Fruit fly (Drosophila melanogaster): ENCODE data around the gene Atg17.
A peak's percentile ranks its signal among the peaks of the same experiment; 100 is the strongest.

Gene Atg17

DNA sequence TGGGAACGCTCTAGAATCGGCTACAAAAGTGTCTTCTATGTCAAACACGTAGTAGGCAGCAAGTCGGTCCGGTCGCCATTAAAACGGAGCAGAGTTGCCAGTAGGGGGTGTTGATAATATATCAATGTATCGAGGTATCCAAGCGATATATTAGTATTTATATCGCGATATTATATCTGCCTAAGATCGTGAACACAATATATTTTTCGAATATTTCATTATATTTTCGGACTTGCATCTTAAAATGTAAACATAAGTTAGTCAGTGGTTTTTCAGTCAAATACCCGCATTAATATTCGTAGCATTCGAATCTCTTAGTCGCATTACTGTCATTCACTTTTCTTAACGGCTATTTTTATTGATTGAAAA lies 9.7 kb upstream of the Atg17 start, which contains the start of gene CG2182 (continued):
- TF ChIP-seq CG3838 (GFP tag; optimal IDR thresholded peaks at IDR 0.05), result no peak
- TF ChIP-seq CG3995 (GFP tag; optimal IDR thresholded peaks at IDR 0.05), result peak; percentile 84
- TF ChIP-seq amos (GFP tag; IDR thresholded peaks at IDR 0.05; ENCODE audit: partially characterized antibody), result peak; percentile 86
- TF ChIP-seq eve (GFP tag; optimal IDR thresholded peaks at IDR 0.05), result no peak
- TF ChIP-seq CG5953 (GFP tag; IDR thresholded peaks at IDR 0.05), result no peak
- peak; percentile 9 for TF ChIP-seq unc-4 (GFP tag; IDR thresholded peaks at IDR 0.05; ENCODE audit: partially characterized antibody)
- TF ChIP-seq sna (GFP tag; IDR thresholded peaks at IDR 0.05; ENCODE audit: partially characterized antibody), result peak; percentile 12; the same call in 1 of the 2 replicates
- TF ChIP-seq Chrac-16 (GFP tag; optimal IDR thresholded peaks at IDR 0.05), result no peak
- peak; percentile 8 for TF ChIP-seq CG1792 (GFP tag; optimal IDR thresholded peaks at IDR 0.05)
- no peak for TF ChIP-seq CG10565 (GFP tag; optimal IDR thresholded peaks at IDR 0.05)
- no peak for TF ChIP-seq sug (tag; optimal IDR thresholded peaks at IDR 0.05)
- TF ChIP-seq D19A (tag; optimal IDR thresholded peaks at IDR 0.05), result no peak
- TF ChIP-seq CG33213 (GFP tag; optimal IDR thresholded peaks at IDR 0.05), result no peak
- no peak for TF ChIP-seq Ravus (GFP tag; IDR thresholded peaks at IDR 0.05)
- TF ChIP-seq Dad (GFP tag; optimal IDR thresholded peaks at IDR 0.05), result peak; percentile 0
- TF ChIP-seq CG18764 (GFP tag; optimal IDR thresholded peaks at IDR 0.05), result peak; percentile 25
- TF ChIP-seq schlank (tag; optimal IDR thresholded peaks at IDR 0.05), result no peak
- no peak for TF ChIP-seq Poxn (GFP tag; IDR thresholded peaks at IDR 0.05)
- TF ChIP-seq dpn (GFP tag; optimal IDR thresholded peaks at IDR 0.05), result peak in 1 of 2 experiments; percentile 1
- TF ChIP-seq BtbVII (GFP tag; optimal IDR thresholded peaks at IDR 0.05), result no peak
- no peak for TF ChIP-seq D (optimal IDR thresholded peaks at IDR 0.05)
- no peak for TF ChIP-seq D (GFP tag; optimal IDR thresholded peaks at IDR 0.05)
- peak; percentile 2 for TF ChIP-seq CG13624 (GFP tag; optimal IDR thresholded peaks at IDR 0.05)
- peak; percentile 31 for TF ChIP-seq CG2120 (GFP tag; optimal IDR thresholded peaks at IDR 0.05)
- TF ChIP-seq Dek (tag; optimal IDR thresholded peaks at IDR 0.05), result no peak
- peak; percentile 90 for TF ChIP-seq bbx (GFP tag; IDR thresholded peaks at IDR 0.05; ENCODE audit: partially characterized antibody)
- peak; percentile 39; the same call in 1 of the 2 replicates for TF ChIP-seq CG2129 (GFP tag; IDR thresholded peaks at IDR 0.05; ENCODE audit: partially characterized antibody)
- no peak for TF ChIP-seq ftz-f1 (GFP tag; optimal IDR thresholded peaks at IDR 0.05)
- peak; percentile 62 for TF ChIP-seq inv (GFP tag; IDR thresholded peaks at IDR 0.05; ENCODE audit: partially characterized antibody)
- TF ChIP-seq row (GFP tag; IDR thresholded peaks at IDR 0.05), result peak; percentile 74
- TF ChIP-seq tx (GFP tag; optimal IDR thresholded peaks at IDR 0.05), result no peak
- peak; percentile 56 for TF ChIP-seq Dref (GFP tag; IDR thresholded peaks at IDR 0.05)
- TF ChIP-seq CG10366 (GFP tag; IDR thresholded peaks at IDR 0.05), result no peak
- TF ChIP-seq ac (GFP tag; optimal IDR thresholded peaks at IDR 0.05), result no peak
- no peak for TF ChIP-seq Dfd (GFP tag; optimal IDR thresholded peaks at IDR 0.05)
- TF ChIP-seq CG1603 (tag; optimal IDR thresholded peaks at IDR 0.05), result peak; percentile 44
- TF ChIP-seq gfzf (GFP tag; optimal IDR thresholded peaks at IDR 0.05), result peak; percentile 19
- peak; percentile 17 for TF ChIP-seq CG33557 (GFP tag; optimal IDR thresholded peaks at IDR 0.05)
- TF ChIP-seq CG12155 (GFP tag; optimal IDR thresholded peaks at IDR 0.05), result no peak
- no peak for TF ChIP-seq Atf3 (GFP tag; optimal IDR thresholded peaks at IDR 0.05)

DNA sequence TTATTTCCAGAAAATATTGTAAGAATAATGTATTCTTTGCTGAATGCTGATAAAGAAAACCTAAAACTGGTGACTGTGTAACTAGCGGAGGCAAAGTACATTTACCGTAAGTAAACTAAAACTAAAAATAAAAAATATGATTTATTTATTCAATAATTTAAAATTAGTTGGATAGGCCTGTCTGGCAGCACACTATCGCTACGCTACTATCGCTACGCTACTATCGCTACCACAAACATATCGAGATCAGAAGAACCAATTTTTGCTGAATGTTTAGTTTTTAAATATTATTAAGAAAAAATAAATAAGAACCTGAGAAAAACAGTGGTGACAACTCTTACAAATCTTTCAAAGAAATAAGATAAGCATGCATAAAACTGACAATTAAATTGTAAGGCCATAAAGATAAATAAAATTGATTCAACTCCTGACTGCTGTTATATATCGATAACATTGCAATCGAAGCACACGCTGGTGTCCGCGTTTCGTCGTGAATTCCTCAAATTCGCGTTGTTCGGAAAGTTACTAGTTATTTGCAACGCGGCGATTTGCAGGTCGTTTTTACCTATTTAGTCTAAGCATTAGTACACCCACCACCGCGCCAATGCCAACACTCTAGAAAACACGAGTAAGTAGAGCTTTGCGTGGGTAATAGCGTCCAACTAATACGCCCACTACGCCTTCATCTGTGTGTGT lies 9.2 kb upstream of the Atg17 start, which contains the start of gene Wdr33:
Gene Wdr33, plus strand, starts transcription at position 438 of the 696 bp plus-strand sequence.
- TF ChIP-seq CG14667 (GFP tag; IDR thresholded peaks at IDR 0.05) (peak; percentile 16; the same call in 1 of the 2 replicates), hbn (GFP tag; IDR thresholded peaks at IDR 0.05; ENCODE audit: partially characterized antibody) (peak; percentile 90), E2f2 (GFP tag; IDR thresholded peaks at IDR 0.05) (no peak), Lhr (GFP tag; optimal IDR thresholded peaks at IDR 0.05) (peak; percentile 20), luna (GFP tag; optimal IDR thresholded peaks at IDR 0.05) (no peak), CG2116 (GFP tag; optimal IDR thresholded peaks at IDR 0.05) (peak; percentile 39), CG12659 (GFP tag; optimal IDR thresholded peaks at IDR 0.05) (peak; percentile 43), CkIIα-i1 (GFP tag; IDR thresholded peaks at IDR 0.05) (no peak), zfh1 (GFP tag; IDR thresholded peaks at IDR 0.05) (no peak), Fer3 (tag; optimal IDR thresholded peaks at IDR 0.05) (peak; percentile 0), CG18764 (GFP tag; optimal IDR thresholded peaks at IDR 0.05) (no peak), CG18476 (GFP tag; optimal IDR thresholded peaks at IDR 0.05) (no peak), H15 (GFP tag; IDR thresholded peaks at IDR 0.05) (0 out of 3 replicates have a peak, but pooled peaks have one; percentile 7)
